Worm (Caenorhabditis elegans): ENCODE measurements around the gene fkh-9.
A peak's percentile ranks its signal among the peaks of the same experiment; 100 is the strongest.

Gene fkh-9

ce11 chrX:3787431-3788076 lies 39.2 kb downstream of the fkh-9 start, which contains the start of gene pmpl-1 (continued):
- TF ChIP-seq nhr-25 (tag; optimal IDR thresholded peaks at IDR 0.05; ENCODE audit: borderline replicate concordance, insufficient read depth) = peak; percentile 66
- no peak for TF ChIP-seq ceh-82 (tag; optimal IDR thresholded peaks at IDR 0.05)
- no peak for TF ChIP-seq lin-1 (GFP tag; IDR thresholded peaks at IDR 0.05)
- no peak for TF ChIP-seq T26A8.4 (GFP tag; IDR thresholded peaks at IDR 0.05)
- TF ChIP-seq egl-43 (GFP tag; IDR thresholded peaks at IDR 0.05) = no peak
- TF ChIP-seq nhr-11 (tag; optimal IDR thresholded peaks at IDR 0.05) = peak; percentile 33
- no peak for TF ChIP-seq pqm-1 (tag; optimal IDR thresholded peaks at IDR 0.05)
- TF ChIP-seq jun-1 (tag; optimal IDR thresholded peaks at IDR 0.05) = no peak
- no peak for TF ChIP-seq F37D6.2 (tag; optimal IDR thresholded peaks at IDR 0.05)
- no peak for TF ChIP-seq ceh-20 (GFP tag; IDR thresholded peaks at IDR 0.05)
- TF ChIP-seq ama-1 (optimal IDR thresholded peaks at IDR 0.05) = peak; percentile 81
- TF ChIP-seq ZK546.5 (tag; optimal IDR thresholded peaks at IDR 0.05) = no peak
- TF ChIP-seq ceh-44 (GFP tag; IDR thresholded peaks at IDR 0.05) = no peak
- no peak for TF ChIP-seq sdz-12 (GFP tag; optimal IDR thresholded peaks at IDR 0.05)
- TF ChIP-seq zip-11 (GFP tag; IDR thresholded peaks at IDR 0.05) = no peak
- TF ChIP-seq spr-1 (tag; optimal IDR thresholded peaks at IDR 0.05) = no peak
- no peak for TF ChIP-seq fkh-10 (GFP tag; optimal IDR thresholded peaks at IDR 0.05)
- TF ChIP-seq attf-4 (tag; optimal IDR thresholded peaks at IDR 0.05) = no peak
- TF ChIP-seq mxl-2 (GFP tag; conservative IDR thresholded peaks at IDR 0.05) = no peak
- TF ChIP-seq Y48G9A.11 (GFP tag; IDR thresholded peaks at IDR 0.05) = no peak
- no peak for TF ChIP-seq set-16 (GFP tag; IDR thresholded peaks at IDR 0.05)
- no peak for TF ChIP-seq egl-27 (tag; optimal IDR thresholded peaks at IDR 0.05)
- peak in 1 of 2 experiments; percentile 93 for TF ChIP-seq unc-62 (GFP tag; optimal IDR thresholded peaks at IDR 0.05 in 1 of 2)
- no peak for TF ChIP-seq unc-62 (tag; optimal IDR thresholded peaks at IDR 0.05)
- TF ChIP-seq nhr-77 (tag; optimal IDR thresholded peaks at IDR 0.05) = no peak
- TF ChIP-seq Y75B8A.6 (GFP tag; IDR thresholded peaks at IDR 0.05) = no peak
- TF ChIP-seq lim-7 (GFP tag; IDR thresholded peaks at IDR 0.05) = no peak
- no peak for TF ChIP-seq nhr-111 (GFP tag; optimal IDR thresholded peaks at IDR 0.05)
- no peak for TF ChIP-seq F44E2.7 (GFP tag; IDR thresholded peaks at IDR 0.05)
- TF ChIP-seq nhr-41 (GFP tag; IDR thresholded peaks at IDR 0.05) = no peak
- peak; percentile 69 for TF ChIP-seq mep-1 (tag; optimal IDR thresholded peaks at IDR 0.05)
- TF ChIP-seq snpc-1.2 (GFP tag; IDR thresholded peaks at IDR 0.05) = no peak
- no peak for TF ChIP-seq madf-5 (GFP tag; IDR thresholded peaks at IDR 0.05)
- TF ChIP-seq ces-1 (GFP tag; optimal IDR thresholded peaks at IDR 0.05) = no peak
- peak; percentile 18 for TF ChIP-seq mes-2 (tag; optimal IDR thresholded peaks at IDR 0.05; ENCODE audit: poor library complexity, severe bottlenecking)

- TF ChIP-seq daf-16 (GFP tag; optimal IDR thresholded peaks at IDR 0.05) = no peak
- peak; percentile 96 for TF ChIP-seq daf-16 (tag; optimal IDR thresholded peaks at IDR 0.05)
- TF ChIP-seq nhr-28 (tag; optimal IDR thresholded peaks at IDR 0.05) = peak; percentile 24
- TF ChIP-seq dve-1 (tag; optimal IDR thresholded peaks at IDR 0.05; ENCODE audit: insufficient read depth) = peak; percentile 30
- TF ChIP-seq unc-62 (GFP tag; optimal IDR thresholded peaks at IDR 0.05 in 1 of 2) = no peak
- no peak for TF ChIP-seq unc-62 (tag; optimal IDR thresholded peaks at IDR 0.05)
- TF ChIP-seq hlh-30 (tag; optimal IDR thresholded peaks at IDR 0.05; ENCODE audit: insufficient read depth) = peak; percentile 13
- TF ChIP-seq pqm-1 (tag; optimal IDR thresholded peaks at IDR 0.05) = peak; percentile 32
Observed at ce11 chrX:3785111-3785808, 41.5 kb downstream of the fkh-9 start.
